Worm (Caenorhabditis elegans) whole organism, L3 larva: Measurements from ENCODE around the gene K10H10.9.

ENCODE experiments used
- R02D3.7 ChIP-seq: fragments of 150-350 bp; optimal IDR thresholded peaks from 2 replicates; lab custom pipeline; 2014; ENCODE audit warnings: missing biosample characterization, missing genetic modification characterization
- ZK546.5 ChIP-seq: sonication (generic microtip); optimal IDR thresholded peaks from 2 replicates; lab custom pipeline; 2017; ENCODE audit warnings: missing biosample characterization, missing genetic modification characterization
- aly-2 ChIP-seq: fragments of 150-350 bp; optimal IDR thresholded peaks from 2 replicates; lab custom pipeline; 2014; ENCODE audit warnings: missing biosample characterization, missing genetic modification characterization
- ama-1 ChIP-seq: fragments of 150-350 bp; optimal IDR thresholded peaks from 2 replicates; lab custom pipeline; 2018
- ceh-16 ChIP-seq: sonication (generic microtip); optimal IDR thresholded peaks from 2 replicates; lab custom pipeline; 2017; ENCODE audit warnings: missing biosample characterization, missing genetic modification characterization
- ceh-82 ChIP-seq: fragments of 150-350 bp; optimal IDR thresholded peaks from 2 replicates; lab custom pipeline; 2014; ENCODE audit warnings: missing biosample characterization, missing genetic modification characterization
- ceh-9 ChIP-seq: sonication (generic microtip); optimal IDR thresholded peaks from 2 replicates; lab custom pipeline; 2018; ENCODE audit warnings: missing biosample characterization, missing genetic modification characterization
- daf-12 ChIP-seq: fragments of 150-350 bp; optimal IDR thresholded peaks from 2 replicates; lab custom pipeline; 2014; ENCODE audit warnings: missing biosample characterization, missing genetic modification reagents, missing genetic modification characterization
- egl-27 ChIP-seq: sonication (generic microtip); optimal IDR thresholded peaks from 4 replicates; lab custom pipeline; 2017; ENCODE audit warnings: missing biosample characterization, missing genetic modification reagents, missing genetic modification characterization
- egl-5 ChIP-seq: fragments of 150-350 bp; optimal IDR thresholded peaks from 2 replicates; lab custom pipeline; 2017; ENCODE audit warnings: missing biosample characterization, missing genetic modification reagents, missing genetic modification characterization, inconsistent platforms
- elt-1 ChIP-seq: fragments of 150-350 bp; optimal IDR thresholded peaks from 2 replicates; lab custom pipeline; 2014; ENCODE audit warnings: missing biosample characterization, missing genetic modification characterization
- elt-3 ChIP-seq, 3 experiments: fragments of 150-350 bp in 1 of 3; sonication (generic microtip) in 2 of 3; optimal IDR thresholded peaks; 2 replicates in 2 of 3; 4 replicates in 1 of 3; lab custom pipeline; 2014 to 2017; ENCODE audit warnings: missing biosample characterization in 3 of 3, missing genetic modification characterization in 3 of 3
- fkh-2 ChIP-seq: fragments of 150-350 bp; optimal IDR thresholded peaks from 2 replicates; lab custom pipeline; 2014; ENCODE audit warnings: missing biosample characterization, missing genetic modification reagents, missing genetic modification characterization
- hmg-11 ChIP-seq: sonication (generic microtip); optimal IDR thresholded peaks from 2 replicates; lab custom pipeline; 2016; ENCODE audit warnings: missing genetic modification characterization, missing compliant biosample characterization
- jun-1 ChIP-seq: fragments of 150-350 bp; optimal IDR thresholded peaks from 2 replicates; lab custom pipeline; 2014; ENCODE audit warnings: missing biosample characterization, missing genetic modification reagents, missing genetic modification characterization
- lin-15B ChIP-seq: fragments of 150-350 bp; optimal IDR thresholded peaks from 2 replicates; lab custom pipeline; 2014; ENCODE audit warnings: missing biosample characterization, missing genetic modification characterization
- lin-39 ChIP-seq: fragments of 150-350 bp; optimal IDR thresholded peaks from 2 replicates; lab custom pipeline; 2018; ENCODE audit warnings: missing biosample characterization, missing genetic modification reagents, missing genetic modification characterization
- lsy-12 ChIP-seq: sonication (generic microtip); optimal IDR thresholded peaks from 2 replicates; lab custom pipeline; 2016; ENCODE audit warnings: mild to moderate bottlenecking, missing genetic modification characterization, missing compliant biosample characterization
- mdl-1 ChIP-seq: fragments of 150-350 bp; optimal IDR thresholded peaks from 2 replicates; lab custom pipeline; 2014; ENCODE audit warnings: missing biosample characterization, missing genetic modification characterization
- mml-1 ChIP-seq: fragments of 150-350 bp; sonication (generic microtip); optimal IDR thresholded peaks from 3 replicates; lab custom pipeline; 2014; ENCODE audit warnings: missing biosample characterization, missing genetic modification characterization
- nfya-1 ChIP-seq: sonication (generic microtip); optimal IDR thresholded peaks from 2 replicates; lab custom pipeline; 2017; ENCODE audit warnings: missing genetic modification characterization, mild to moderate bottlenecking, missing compliant biosample characterization, antibody characterized with exemption, moderate library complexity; ENCODE audit not compliant: insufficient read depth
- nhr-12 ChIP-seq: fragments of 150-350 bp; optimal IDR thresholded peaks from 2 replicates; lab custom pipeline; 2014; ENCODE audit warnings: missing biosample characterization, missing genetic modification characterization
- nhr-23 ChIP-seq: fragments of 150-350 bp; optimal IDR thresholded peaks from 2 replicates; lab custom pipeline; 2014; ENCODE audit warnings: missing biosample characterization, missing genetic modification reagents, missing genetic modification characterization
- nhr-237 ChIP-seq: fragments of 150-350 bp; optimal IDR thresholded peaks from 2 replicates; lab custom pipeline; 2014; ENCODE audit warnings: missing biosample characterization, missing genetic modification characterization
- nhr-25 ChIP-seq: sonication (generic microtip); optimal IDR thresholded peaks from 2 replicates; lab custom pipeline; 2017; ENCODE audit warnings: missing biosample characterization, missing genetic modification characterization
- nhr-28 ChIP-seq: fragments of 150-350 bp; optimal IDR thresholded peaks from 2 replicates; lab custom pipeline; 2014; ENCODE audit warnings: missing biosample characterization, missing genetic modification characterization
- nhr-43 ChIP-seq: sonication (generic microtip); optimal IDR thresholded peaks from 2 replicates; lab custom pipeline; 2016; ENCODE audit warnings: mild to moderate bottlenecking, missing genetic modification characterization, missing compliant biosample characterization; ENCODE audit not compliant: poor library complexity, severe bottlenecking
- nhr-67 ChIP-seq: fragments of 150-350 bp; optimal IDR thresholded peaks from 2 replicates; lab custom pipeline; 2014; ENCODE audit warnings: missing biosample characterization, missing genetic modification characterization
- nhr-77 ChIP-seq: fragments of 150-350 bp; optimal IDR thresholded peaks from 2 replicates; lab custom pipeline; 2014; ENCODE audit warnings: missing biosample characterization, missing genetic modification characterization
- pqm-1 ChIP-seq: fragments of 150-350 bp; optimal IDR thresholded peaks from 2 replicates; lab custom pipeline; 2017; ENCODE audit warnings: missing biosample characterization, missing genetic modification characterization, inconsistent platforms
- skn-1 ChIP-seq: fragments of 150-350 bp; optimal IDR thresholded peaks from 2 replicates; lab custom pipeline; 2014; ENCODE audit warnings: missing biosample characterization, missing genetic modification characterization
- snpc-4 ChIP-seq: fragments of 150-350 bp; optimal IDR thresholded peaks from 2 replicates; lab custom pipeline; 2014; ENCODE audit warnings: missing biosample characterization, missing genetic modification characterization
- tbx-2 ChIP-seq: sonication (generic microtip); optimal IDR thresholded peaks from 2 replicates; lab custom pipeline; 2016; ENCODE audit warnings: mild to moderate bottlenecking, missing genetic modification characterization, missing compliant biosample characterization
- unc-39 ChIP-seq: sonication (generic microtip); optimal IDR thresholded peaks from 4 replicates; lab custom pipeline; 2017; ENCODE audit warnings: missing biosample characterization, missing genetic modification characterization
- unc-62 ChIP-seq: fragments of 150-350 bp; sonication (generic microtip); optimal IDR thresholded peaks from 4 replicates; lab custom pipeline; 2014; ENCODE audit warnings: missing biosample characterization, missing genetic modification reagents, missing genetic modification characterization
- zag-1 ChIP-seq: fragments of 150-350 bp; optimal IDR thresholded peaks from 2 replicates; lab custom pipeline; 2014; ENCODE audit warnings: missing biosample characterization, missing genetic modification characterization

K10H10.9 gene

ce11 chrII:14523645-14524223 lies 8.8 kb upstream of the K10H10.9 start, which contains the start of gene pot-2:
Gene pot-2 (plus strand): TSS chrII:14524173.
- TF ChIP-seq nhr-237 (tag; lab: Kevin White, UChicago) (no peak), egl-27 (no peak), nhr-25 (no peak), R02D3.7 (tag; lab: Kevin White, UChicago) (no peak), egl-5 (tag; lab: Kevin White, UChicago) (no peak), tbx-2 (tag; lab: Kevin White, UChicago) (no peak), hmg-11 (tag; lab: Kevin White, UChicago) (no peak), mml-1 (tag; lab: Kevin White, UChicago) (no peak), elt-1 (tag; lab: Kevin White, UChicago) (no peak), ceh-16 (tag; lab: Kevin White, UChicago) (no peak), nhr-43 (tag; lab: Kevin White, UChicago) (no peak)

- TF ChIP-seq unc-39 (tag; lab: Kevin White, UChicago): no peak
- TF ChIP-seq unc-62: no peak
- TF ChIP-seq lin-15B: no peak
- no peak for TF ChIP-seq ceh-82
- no peak for TF ChIP-seq jun-1
- TF ChIP-seq nfya-1 (tag; lab: Kevin White, UChicago): no peak
- TF ChIP-seq nhr-25: no peak
- no peak for TF ChIP-seq lin-39 (tag; lab: Kevin White, UChicago)
- no peak for TF ChIP-seq aly-2 (tag; lab: Kevin White, UChicago)
- no peak for TF ChIP-seq R02D3.7 (tag; lab: Kevin White, UChicago)
Observed at ce11 chrII:14523070-14523572, 8.2 kb upstream of the K10H10.9 start, which contains the start of gene btb-20. Gene btb-20 (minus strand): TSS chrII:14523522.

ce11 chrII:14522037-14522436 lies 7.1 kb upstream of the K10H10.9 start, which contains the start of gene btb-19:
Gene btb-19 (minus strand): TSS chrII:14522137.
- TF ChIP-seq aly-2 (tag; lab: Kevin White, UChicago): no peak
- no peak for TF ChIP-seq nhr-12 (tag; lab: Kevin White, UChicago)
- no peak for TF ChIP-seq unc-39 (tag; lab: Kevin White, UChicago)
- TF ChIP-seq ceh-9: no peak
- no peak for TF ChIP-seq nhr-77 (tag; lab: Kevin White, UChicago)
- TF ChIP-seq zag-1 (tag; lab: Kevin White, UChicago): no peak
- no peak for TF ChIP-seq mdl-1 (tag; lab: Kevin White, UChicago)
- TF ChIP-seq nhr-67: no peak
- no peak for TF ChIP-seq ama-1
- TF ChIP-seq lin-39 (tag; lab: Kevin White, UChicago): no peak
- TF ChIP-seq nhr-25: no peak
- TF ChIP-seq mml-1 (tag; lab: Kevin White, UChicago): no peak
- TF ChIP-seq ceh-16 (tag; lab: Kevin White, UChicago): no peak
- TF ChIP-seq daf-12 (tag; lab: Kevin White, UChicago): no peak

ce11 chrII:14511189-14511588 lies 3.7 kb downstream of the K10H10.9 start, which contains the start of gene K10H10.13:
Gene K10H10.13 (minus strand): TSS chrII:14511289.
- no peak for TF ChIP-seq nhr-23 (tag; lab: Kevin White, UChicago)
- TF ChIP-seq egl-27: no peak
- no peak for TF ChIP-seq pqm-1
- TF ChIP-seq nfya-1 (tag; lab: Kevin White, UChicago): no peak
- TF ChIP-seq ZK546.5 (tag; lab: Kevin White, UChicago): no peak
- no peak for TF ChIP-seq skn-1 (tag; lab: Kevin White, UChicago)
- no peak for TF ChIP-seq lin-39 (tag; lab: Kevin White, UChicago)
- no peak for TF ChIP-seq unc-39 (tag; lab: Kevin White, UChicago)
- no peak for TF ChIP-seq nhr-25
- no peak for TF ChIP-seq snpc-4 (tag; lab: Kevin White, UChicago)
- no peak for TF ChIP-seq elt-3 (tag; optimal IDR thresholded peaks at IDR 0.05; lab: Kevin White, UChicago)
- no peak for TF ChIP-seq nhr-28
- TF ChIP-seq lsy-12: no peak
- no peak for TF ChIP-seq fkh-2 (tag; lab: Kevin White, UChicago)
